Fruit fly (Drosophila melanogaster): ENCODE results near the gene Cpr73D.

The Cpr73D gene

DNA sequence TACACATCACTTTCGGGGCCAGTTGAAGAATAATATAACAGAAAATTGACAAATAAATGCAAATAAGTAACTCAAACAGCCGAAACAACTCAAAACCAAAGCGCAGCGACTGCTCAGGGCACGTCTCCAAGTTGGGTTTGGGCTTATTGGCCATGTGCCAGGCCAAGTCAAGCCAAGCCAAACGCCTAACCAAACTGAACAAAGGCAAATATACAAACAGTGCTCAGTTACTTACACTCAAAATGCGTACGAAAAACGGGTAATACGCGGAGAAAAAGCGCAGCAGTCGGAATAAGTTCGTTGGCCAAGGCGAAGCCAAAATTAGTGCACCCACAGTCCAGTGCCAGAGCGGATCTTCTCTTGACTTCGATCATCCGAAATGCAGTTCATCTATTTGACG lies 34.5 kb downstream of the Cpr73D start, which contains the start of gene CG13028:
Gene CG13028, plus strand, starts transcription at position 301 of the 400 bp plus-strand sequence.
- TF ChIP-seq dac (GFP tag; optimal IDR thresholded peaks at IDR 0.05) (no peak), Eip78C (GFP tag) (no peak)

DNA sequence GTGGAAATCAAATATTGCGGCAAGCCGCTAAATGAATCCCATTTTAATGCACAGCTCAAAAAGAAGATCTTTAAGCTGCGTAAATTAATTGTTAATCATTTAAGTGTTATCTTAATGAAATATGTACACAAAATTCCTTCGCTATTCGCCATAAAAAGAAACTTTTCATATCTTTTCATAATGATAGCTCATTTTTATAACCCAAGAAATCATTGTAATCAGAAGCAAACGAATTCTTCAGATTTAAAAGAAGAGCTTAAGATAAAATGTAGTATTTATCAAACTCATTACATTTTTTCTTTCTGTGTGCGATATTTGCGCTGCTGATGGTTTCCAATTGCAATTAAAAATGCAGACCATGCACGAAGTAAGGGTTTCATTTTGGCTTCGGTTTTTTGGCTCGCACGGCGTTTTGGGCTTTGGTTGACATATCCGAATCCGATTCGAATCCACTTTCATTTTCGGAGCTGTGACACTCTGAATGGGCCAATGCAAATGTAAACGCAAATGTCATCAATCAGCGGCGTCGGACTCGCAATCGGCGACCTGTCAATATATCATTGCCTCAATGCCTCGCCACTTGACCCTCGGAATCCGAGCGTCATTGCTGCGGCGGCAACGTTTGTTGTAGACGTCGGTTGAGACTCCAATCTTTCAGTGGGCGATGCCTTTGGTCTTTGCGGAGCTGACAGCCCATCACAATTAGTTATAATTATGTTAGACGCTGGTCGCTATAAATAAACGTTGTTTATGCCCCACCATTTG lies 39.9 kb downstream of the Cpr73D start:
- no peak for TF ChIP-seq Hr4 (GFP tag; optimal IDR thresholded peaks at IDR 0.05)
- TF ChIP-seq Eip78C (GFP tag) = peak; percentile 54
- TF ChIP-seq Blimp-1 (GFP tag; optimal IDR thresholded peaks at IDR 0.05) = peak; percentile 1

DNA sequence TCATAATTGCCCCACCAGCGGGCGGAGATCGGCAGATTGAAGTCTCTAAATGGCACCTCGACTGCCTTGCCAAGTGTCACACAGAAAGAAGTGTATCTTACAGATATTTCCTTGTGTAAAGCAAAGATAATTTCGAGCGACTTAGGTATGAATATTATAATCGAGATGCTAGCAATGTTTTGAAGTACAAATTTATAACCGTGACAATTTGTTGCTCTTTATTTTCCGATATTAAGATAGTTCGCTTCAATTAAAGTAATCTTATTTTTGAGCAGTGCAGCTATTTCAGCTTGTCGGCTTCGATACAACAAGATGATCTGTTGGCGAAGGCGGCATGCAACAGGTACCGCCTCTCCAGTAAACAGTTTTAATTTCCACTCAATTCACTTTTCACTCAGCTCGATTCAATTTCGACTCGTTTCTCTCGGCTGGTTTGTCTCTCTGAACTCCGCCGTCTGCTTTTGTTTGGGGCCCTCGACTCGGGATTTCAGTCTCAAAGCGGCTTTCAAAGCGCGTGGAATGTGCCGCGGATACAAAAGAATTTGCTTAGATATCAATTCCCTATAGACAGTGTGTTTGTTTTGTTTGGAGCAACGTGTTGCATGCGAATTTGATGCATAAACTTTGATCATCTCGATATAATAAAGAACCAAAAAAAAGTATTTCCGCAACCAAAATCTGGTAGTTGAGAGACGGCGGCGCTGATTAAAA lies 41.6 kb downstream of the Cpr73D start:
- TF ChIP-seq net (GFP tag; optimal IDR thresholded peaks at IDR 0.05) = peak; percentile 81
- peak; percentile 42 for TF ChIP-seq Met (GFP tag; optimal IDR thresholded peaks at IDR 0.05)
- TF ChIP-seq CG7368 (GFP tag; optimal IDR thresholded peaks at IDR 0.05) = peak; percentile 71
- peak; percentile 67 for TF ChIP-seq dac (GFP tag; optimal IDR thresholded peaks at IDR 0.05)
- peak; percentile 94 for TF ChIP-seq Eip78C (GFP tag)
- TF ChIP-seq eg (GFP tag; IDR thresholded peaks at IDR 0.05) = peak; percentile 91
- TF ChIP-seq CG8319 (GFP tag; optimal IDR thresholded peaks at IDR 0.05) = peak; percentile 71
- peak; percentile 83 for TF ChIP-seq Gug (GFP tag; IDR thresholded peaks at IDR 0.05)
- no peak for TF ChIP-seq CG6854 (GFP tag; optimal IDR thresholded peaks at IDR 0.05)
- peak; percentile 89 for TF ChIP-seq CG3919 (GFP tag; optimal IDR thresholded peaks at IDR 0.05)
- TF ChIP-seq spab (GFP tag; optimal IDR thresholded peaks at IDR 0.05) = peak; percentile 82
- peak; percentile 55 for TF ChIP-seq CG6792 (GFP tag; optimal IDR thresholded peaks at IDR 0.05)
- peak; percentile 37 for TF ChIP-seq cyc (GFP tag; optimal IDR thresholded peaks at IDR 0.05)
- TF ChIP-seq CG32006 (GFP tag; optimal IDR thresholded peaks at IDR 0.05) = peak; percentile 91
- peak; percentile 54 for TF ChIP-seq esn (GFP tag; optimal IDR thresholded peaks at IDR 0.05)
- TF ChIP-seq Sox15 (GFP tag; optimal IDR thresholded peaks at IDR 0.05) = no peak
- no peak for TF ChIP-seq Eip93F (GFP tag; optimal IDR thresholded peaks at IDR 0.05)
- peak; percentile 60 for TF ChIP-seq fd85E (GFP tag; optimal IDR thresholded peaks at IDR 0.05)
- no peak for TF ChIP-seq Smox (GFP tag; optimal IDR thresholded peaks at IDR 0.05)
- peak; percentile 26 for TF ChIP-seq Sox102F (GFP tag; optimal IDR thresholded peaks at IDR 0.05)
- no peak for TF ChIP-seq svp (GFP tag)
- TF ChIP-seq Blimp-1 (GFP tag; optimal IDR thresholded peaks at IDR 0.05) = no peak
- peak; percentile 65 for TF ChIP-seq CG6808 (GFP tag; optimal IDR thresholded peaks at IDR 0.05)
- peak; percentile 71 for TF ChIP-seq CG11294 (GFP tag; IDR thresholded peaks at IDR 0.05)
- peak; percentile 73 for TF ChIP-seq Eip75B (GFP tag; optimal IDR thresholded peaks at IDR 0.05)
- peak; percentile 82 for TF ChIP-seq pdm3 (GFP tag; optimal IDR thresholded peaks at IDR 0.05)
- peak; percentile 81 for TF ChIP-seq Ets96B (tag; optimal IDR thresholded peaks at IDR 0.05)
- TF ChIP-seq CG34406 (GFP tag; optimal IDR thresholded peaks at IDR 0.05) = peak; percentile 61
- peak; percentile 78 for TF ChIP-seq acj6 (GFP tag; optimal IDR thresholded peaks at IDR 0.05)
- TF ChIP-seq ss (GFP tag; optimal IDR thresholded peaks at IDR 0.05) = peak; percentile 53 to 82
- no peak for TF ChIP-seq CG11902 (GFP tag; optimal IDR thresholded peaks at IDR 0.05)
- TF ChIP-seq CG15336 (GFP tag; IDR thresholded peaks at IDR 0.05) = peak; percentile 89
- peak; percentile 73 for TF ChIP-seq CG11762 (GFP tag; optimal IDR thresholded peaks at IDR 0.05; ENCODE audit: insufficient read depth)
- TF ChIP-seq CG6276 (GFP tag; optimal IDR thresholded peaks at IDR 0.05) = peak; percentile 93
- no peak for TF ChIP-seq vri (GFP tag; optimal IDR thresholded peaks at IDR 0.05)
- TF ChIP-seq CG1621 (tag; optimal IDR thresholded peaks at IDR 0.05) = peak; percentile 51
- peak; percentile 24 for TF ChIP-seq Hr39 (GFP tag; optimal IDR thresholded peaks at IDR 0.05)
- TF ChIP-seq Ets21C (GFP tag; optimal IDR thresholded peaks at IDR 0.05) = no peak
- peak; percentile 70 for TF ChIP-seq Sox14 (GFP tag; optimal IDR thresholded peaks at IDR 0.05)
- TF ChIP-seq Hr38 (GFP tag; optimal IDR thresholded peaks at IDR 0.05) = no peak
- TF ChIP-seq salr (GFP tag; optimal IDR thresholded peaks at IDR 0.05) = peak; percentile 35 to 83
- TF ChIP-seq CG16779 (tag; optimal IDR thresholded peaks at IDR 0.05) = peak; percentile 73
- TF ChIP-seq CG8119 (GFP tag; IDR thresholded peaks at IDR 0.05) = peak; percentile 90; the same call in 2 of the 3 replicates
- TF ChIP-seq lz (GFP tag; optimal IDR thresholded peaks at IDR 0.05) = peak; percentile 5

All from whole organism, prepupa.